Fruit fly (Drosophila melanogaster) whole organism, pupa: ENCODE measurements around the gene firl.
A peak's percentile ranks its signal among the peaks of the same experiment; 100 is the strongest.

Experiments used
- CG10348 ChIP-seq: fragments of 200-800 bp; sonication (Bioruptor generic); IDR thresholded peaks from 2 replicates; pipeline ENCODE4 v1.3.6; 2022; ENCODE audit warnings: missing biosample characterization, missing genetic modification characterization
- CG12605 ChIP-seq: fragments of 200-800 bp; sonication (Bioruptor generic); IDR thresholded peaks from 2 replicates; pipeline ENCODE4 v1.3.6; 2022; ENCODE audit warnings: missing biosample characterization, missing genetic modification characterization
- CG14655 ChIP-seq: fragments of 200-800 bp; sonication (Bioruptor generic); optimal IDR thresholded peaks from 3 replicates; lab custom pipeline; 2017; ENCODE audit warnings: mild to moderate bottlenecking, missing biosample characterization, missing genetic modification reagents, missing genetic modification characterization
- CG15710 ChIP-seq: fragments of 200-800 bp; sonication (Bioruptor generic); optimal IDR thresholded peaks from 2 replicates; lab custom pipeline; 2018; ENCODE audit warnings: missing biosample characterization, mild to moderate bottlenecking, missing genetic modification characterization, moderate library complexity
- CG17806 ChIP-seq: fragments of 200-800 bp; sonication (Bioruptor generic); optimal IDR thresholded peaks from 2 replicates; lab custom pipeline; 2018; ENCODE audit warnings: missing biosample characterization, mild to moderate bottlenecking, missing genetic modification characterization, moderate library complexity
- CG32121 ChIP-seq: fragments of 200-800 bp; sonication (Bioruptor generic); IDR thresholded peaks from 2 replicates; pipeline ENCODE4 v1.3.6; 2022; ENCODE audit warnings: missing biosample characterization, missing genetic modification characterization
- CG34367 ChIP-seq: fragments of 200-800 bp; sonication (Bioruptor generic); optimal IDR thresholded peaks from 2 replicates; lab custom pipeline; 2018; ENCODE audit warnings: missing biosample characterization, mild to moderate bottlenecking, missing genetic modification characterization
- CG4496 ChIP-seq: fragments of 200-800 bp; sonication (Bioruptor generic); IDR thresholded peaks from 3 replicates; pipeline ENCODE4 v1.3.6; 2022; ENCODE audit warnings: missing biosample characterization, missing genetic modification characterization
- CG8159 ChIP-seq: fragments of 200-800 bp; sonication (Bioruptor generic); optimal IDR thresholded peaks from 3 replicates; lab custom pipeline; 2018; ENCODE audit warnings: missing biosample characterization, mild to moderate bottlenecking, missing genetic modification characterization, moderate library complexity
- CG8301 ChIP-seq: fragments of 200-800 bp; sonication (Bioruptor generic); optimal IDR thresholded peaks from 2 replicates; lab custom pipeline; 2018; ENCODE audit warnings: missing biosample characterization, mild to moderate bottlenecking, missing genetic modification characterization
- CG9948 ChIP-seq: fragments of 200-800 bp; sonication (Bioruptor generic); optimal IDR thresholded peaks from 2 replicates; lab custom pipeline; 2018; ENCODE audit warnings: missing biosample characterization, mild to moderate bottlenecking, missing genetic modification characterization, moderate library complexity
- D1 ChIP-seq: fragments of 200-800 bp; sonication (Bioruptor generic); optimal IDR thresholded peaks from 2 replicates; lab custom pipeline; 2018; ENCODE audit warnings: missing biosample characterization, mild to moderate bottlenecking, missing genetic modification characterization, moderate library complexity
- EcR ChIP-seq: fragments of 200-800 bp; sonication (Bioruptor generic); optimal IDR thresholded peaks from 3 replicates; lab custom pipeline; 2019; ENCODE audit warnings: missing biosample characterization, missing genetic modification characterization, mild to moderate bottlenecking, moderate library complexity, missing genetic modification reagents
- Ets98B ChIP-seq: fragments of 200-800 bp; sonication (Bioruptor generic); IDR thresholded peaks from 2 replicates; pipeline ENCODE4 v1.3.6; 2022; ENCODE audit warnings: missing biosample characterization, missing genetic modification characterization
- Pif1A ChIP-seq: fragments of 200-800 bp; sonication (Bioruptor generic); optimal IDR thresholded peaks from 3 replicates; lab custom pipeline; 2016; ENCODE audit warnings: missing biosample characterization, missing genetic modification characterization
- Pif1B ChIP-seq: fragments of 200-800 bp; sonication (Bioruptor generic); optimal IDR thresholded peaks from 3 replicates; lab custom pipeline; 2016; ENCODE audit warnings: missing biosample characterization, missing genetic modification characterization
- Snoo ChIP-seq: fragments of 200-800 bp; sonication (Bioruptor generic); optimal IDR thresholded peaks from 3 replicates; lab custom pipeline; 2017; ENCODE audit warnings: missing biosample characterization, mild to moderate bottlenecking, missing genetic modification characterization, inconsistent platforms
- fd96Ca ChIP-seq: fragments of 200-800 bp; sonication (Bioruptor generic); IDR thresholded peaks from 3 replicates; pipeline ENCODE4 v1.3.6; 2022; ENCODE audit warnings: missing biosample characterization, missing genetic modification characterization
- gl ChIP-seq: fragments of 200-800 bp; sonication (Bioruptor generic); optimal IDR thresholded peaks from 2 replicates; lab custom pipeline; 2018; ENCODE audit warnings: missing biosample characterization, mild to moderate bottlenecking, missing genetic modification characterization
- rn ChIP-seq: fragments of 200-800 bp; sonication (Bioruptor generic); IDR thresholded peaks from 2 replicates; pipeline ENCODE4 v1.3.6; 2022; ENCODE audit warnings: missing biosample characterization, missing genetic modification characterization

The firl gene

dm6 chr2L:12066617-12067251 is at the start of gene firl:
Gene firl, minus strand, starts transcription at chr2L:12066775.
- no peak for TF ChIP-seq fd96Ca (GFP tag; lab: Robert Waterston, UW)
- peak; percentile 79 for TF ChIP-seq EcR (GFP tag; lab: Kevin White, UChicago)
- TF ChIP-seq Pif1A (GFP tag; lab: Kevin White, UChicago) = no peak
- TF ChIP-seq, all 21 proteins: peak for 1

- TF ChIP-seq CG14655 (GFP tag; lab: Kevin White, UChicago) = peak; percentile 53
- TF ChIP-seq CG9948 (tag; lab: Kevin White, UChicago) = no peak
- peak; percentile 23 for TF ChIP-seq CG8301 (tag; lab: Kevin White, UChicago)
- no peak for TF ChIP-seq CG32121 (GFP tag; lab: Robert Waterston, UW)
- TF ChIP-seq CG10348 = no peak
These were observed 49.2 kb upstream of the firl start for dm6 chr2L:12115809-12116208.

- TF ChIP-seq CG14655 (GFP tag; lab: Kevin White, UChicago) (no peak), Pif1B (GFP tag; lab: Kevin White, UChicago) (no peak), CG4496 (GFP tag; lab: Robert Waterston, UW) (no peak), gl (tag; lab: Kevin White, UChicago) (no peak), CG15710 (tag; lab: Kevin White, UChicago) (no peak), fd96Ca (GFP tag; lab: Robert Waterston, UW) (no peak), CG32121 (GFP tag; lab: Robert Waterston, UW) (no peak), CG12605 (no peak), CG34367 (tag; lab: Kevin White, UChicago) (no peak), D1 (tag; lab: Kevin White, UChicago) (no peak), Snoo (tag; lab: Kevin White, UChicago) (no peak), rn (GFP tag; lab: Robert Waterston, UW) (no peak), EcR (GFP tag; lab: Kevin White, UChicago) (no peak), CG9948 (tag; lab: Kevin White, UChicago) (no peak)
These were observed 47.6 kb upstream of the firl start, which contains the start of gene CG17211 for dm6 chr2L:12114159-12114558. Gene CG17211, plus strand, starts transcription at chr2L:12114360.

dm6 chr2L:12112943-12113557 is 46.5 kb upstream of the firl start:
- TF ChIP-seq CG32121 (GFP tag; lab: Robert Waterston, UW) (no peak), CG34367 (tag; lab: Kevin White, UChicago) (no peak), CG9948 (tag; lab: Kevin White, UChicago) (no peak), CG4496 (GFP tag; lab: Robert Waterston, UW) (no peak), Snoo (tag; lab: Kevin White, UChicago) (peak; percentile 26), CG8159 (tag; lab: Kevin White, UChicago) (peak; percentile 28), CG8301 (tag; lab: Kevin White, UChicago) (no peak), rn (GFP tag; lab: Robert Waterston, UW) (no peak)

- TF ChIP-seq CG9948 (tag; lab: Kevin White, UChicago) (no peak), Pif1A (GFP tag; lab: Kevin White, UChicago) (no peak), fd96Ca (GFP tag; lab: Robert Waterston, UW) (no peak), Snoo (tag; lab: Kevin White, UChicago) (no peak), rn (GFP tag; lab: Robert Waterston, UW) (no peak), CG32121 (GFP tag; lab: Robert Waterston, UW) (no peak), Ets98B (no peak), EcR (GFP tag; lab: Kevin White, UChicago) (no peak), Pif1B (GFP tag; lab: Kevin White, UChicago) (no peak), CG15710 (tag; lab: Kevin White, UChicago) (no peak)
These were observed 44.2 kb upstream of the firl start, which contains the start of gene Phae2 for dm6 chr2L:12110810-12111209. Gene Phae2, plus strand, starts transcription at chr2L:12111110.

- TF ChIP-seq CG10348 = no peak
- TF ChIP-seq fd96Ca (GFP tag; lab: Robert Waterston, UW) = no peak
- TF ChIP-seq CG8159 (tag; lab: Kevin White, UChicago) = peak; percentile 2
- TF ChIP-seq EcR (GFP tag; lab: Kevin White, UChicago) = peak; percentile 90
These were observed 42.4 kb upstream of the firl start, which contains the start of the genes Rab6 and Phae1 for dm6 chr2L:12108779-12109564. Gene Rab6, minus strand, starts transcription at chr2L:12109116. Gene Phae1, plus strand, starts transcription at chr2L:12109417.

dm6 chr2L:12107087-12107486 is 40.5 kb upstream of the firl start:
- TF ChIP-seq gl (tag; lab: Kevin White, UChicago) (no peak), CG15710 (tag; lab: Kevin White, UChicago) (no peak), CG17806 (tag; lab: Kevin White, UChicago) (no peak)
